Fruit fly (Drosophila melanogaster): Measurements from ENCODE around the gene CG7341.

The CG7341 gene

DNA sequence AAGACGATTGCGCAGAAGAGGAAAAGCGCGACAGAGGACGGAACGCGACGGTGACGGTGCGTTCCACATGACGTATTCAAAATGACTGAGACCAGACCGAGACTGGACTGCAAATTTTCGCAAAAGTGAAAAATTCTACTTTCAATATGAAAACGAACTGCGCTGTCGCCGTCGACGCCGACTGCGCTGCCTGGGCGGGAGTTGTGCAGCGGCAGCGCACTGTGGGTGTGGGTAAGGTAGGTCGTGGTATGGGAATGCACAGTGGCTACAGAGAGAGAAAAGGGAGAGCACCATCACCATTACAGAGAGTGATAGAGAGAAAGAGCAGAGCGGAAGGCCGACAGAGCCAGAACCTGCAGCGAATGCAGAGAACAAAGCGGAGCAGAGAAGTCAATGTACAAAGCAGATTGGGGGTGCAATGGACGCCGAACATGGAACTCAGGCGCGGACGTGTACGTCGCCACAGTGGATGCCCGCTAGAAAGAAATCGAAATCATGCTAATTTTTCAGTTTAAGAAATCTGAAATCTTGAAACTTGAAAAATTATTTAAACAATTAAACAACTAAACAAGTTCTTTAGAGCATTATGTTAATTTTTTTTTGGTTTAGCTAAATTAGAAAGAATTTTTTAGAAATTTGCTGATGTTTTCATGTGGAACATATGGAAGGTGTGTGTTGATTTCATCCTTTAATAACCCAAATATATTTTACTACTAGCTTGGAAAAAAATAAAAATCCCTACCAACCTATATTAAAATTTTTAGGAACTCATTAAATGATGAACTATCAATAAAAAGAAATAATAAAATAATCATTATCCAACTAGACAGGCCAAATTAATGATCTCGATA is 47.9 kb upstream of the CG7341 start, which contains the start of gene Eip75B (continued):
- TF ChIP-seq CG2129 (GFP tag; IDR thresholded peaks at IDR 0.05; ENCODE audit: partially characterized antibody) (no peak), CG10274 (GFP tag; optimal IDR thresholded peaks at IDR 0.05) (no peak), vfl (GFP tag; optimal IDR thresholded peaks at IDR 0.05) (no peak), pnt (GFP tag; optimal IDR thresholded peaks at IDR 0.05) (no peak), Trl (optimal IDR thresholded peaks at IDR 0.05) (peak in 1 of 2 experiments; percentile 87), Trl (GFP tag; optimal IDR thresholded peaks at IDR 0.05) (no peak), CG30431 (GFP tag; optimal IDR thresholded peaks at IDR 0.05) (no peak), ato (GFP tag; IDR thresholded peaks at IDR 0.05; ENCODE audit: partially characterized antibody) (no peak), CG15479 (GFP tag; optimal IDR thresholded peaks at IDR 0.05) (peak; percentile 37), eve (GFP tag; optimal IDR thresholded peaks at IDR 0.05) (no peak), CG12769 (tag; optimal IDR thresholded peaks at IDR 0.05) (no peak), dan (GFP tag; IDR thresholded peaks at IDR 0.05) (no peak), CG4424 (GFP tag; optimal IDR thresholded peaks at IDR 0.05) (peak; percentile 22), CG4617 (GFP tag; optimal IDR thresholded peaks at IDR 0.05; ENCODE audit: borderline replicate concordance) (no peak), CG1603 (tag; optimal IDR thresholded peaks at IDR 0.05) (no peak), CG13287 (GFP tag; IDR thresholded peaks at IDR 0.05; ENCODE audit: partially characterized antibody) (no peak), pb (GFP tag; optimal IDR thresholded peaks at IDR 0.05) (no peak), Oli (tag; optimal IDR thresholded peaks at IDR 0.05) (peak; percentile 5), corto (GFP tag; optimal IDR thresholded peaks at IDR 0.05) (no peak), CG4854 (GFP tag; optimal IDR thresholded peaks at IDR 0.05) (no peak), dysf (GFP tag; IDR thresholded peaks at IDR 0.05) (no peak), zen2 (GFP tag; IDR thresholded peaks at IDR 0.05; ENCODE audit: partially characterized antibody) (0 out of 3 replicates have a peak, but pooled peaks have one; percentile 16), CG2678 (tag; optimal IDR thresholded peaks at IDR 0.05) (no peak), Dbx (GFP tag; IDR thresholded peaks at IDR 0.05) (no peak), fd3F (GFP tag; optimal IDR thresholded peaks at IDR 0.05) (no peak), gfzf (GFP tag; optimal IDR thresholded peaks at IDR 0.05) (no peak), zf30C (GFP tag; optimal IDR thresholded peaks at IDR 0.05) (peak; percentile 81), CG34224 (GFP tag; IDR thresholded peaks at IDR 0.05; ENCODE audit: partially characterized antibody) (no peak), CG12104 (GFP tag; optimal IDR thresholded peaks at IDR 0.05) (no peak), Rfx (GFP tag; IDR thresholded peaks at IDR 0.05) (no peak), Ptx1 (GFP tag; IDR thresholded peaks at IDR 0.05) (no peak), twi (tag; optimal IDR thresholded peaks at IDR 0.05) (no peak), CG11560 (tag; IDR thresholded peaks at IDR 0.05) (no peak), tup (GFP tag; optimal IDR thresholded peaks at IDR 0.05) (no peak), CoRest (tag; optimal IDR thresholded peaks at IDR 0.05) (peak; percentile 18), CG8765 (GFP tag; IDR thresholded peaks at IDR 0.05) (no peak), Lpt (GFP tag; optimal IDR thresholded peaks at IDR 0.05) (no peak), stc (GFP tag; IDR thresholded peaks at IDR 0.05) (no peak), az2 (GFP tag; optimal IDR thresholded peaks at IDR 0.05) (peak; percentile 3), CG3995 (GFP tag; optimal IDR thresholded peaks at IDR 0.05) (no peak), CG5953 (GFP tag; IDR thresholded peaks at IDR 0.05) (no peak), sob (GFP tag; IDR thresholded peaks at IDR 0.05) (no peak), GATAe (GFP tag; conservative IDR thresholded peaks at IDR 0.05) (no peak), CG17361 (GFP tag; IDR thresholded peaks at IDR 0.05) (no peak; the same call in 1 of the 3 replicates), row (GFP tag; IDR thresholded peaks at IDR 0.05) (no peak), Hey (tag; optimal IDR thresholded peaks at IDR 0.05) (no peak), ab (GFP tag; optimal IDR thresholded peaks at IDR 0.05) (no peak), Six4 (GFP tag; optimal IDR thresholded peaks at IDR 0.05) (no peak), CG4360 (GFP tag; IDR thresholded peaks at IDR 0.05) (no peak), CG17829 (tag; optimal IDR thresholded peaks at IDR 0.05) (no peak)

Measured in whole organism, embryonic.